Fruit fly (Drosophila melanogaster) whole organism, embryonic: ENCODE results near the gene Unc50.

Experiments used
- Awh ChIP-seq: fragments of 200-800 bp; sonication (Bioruptor generic); IDR thresholded peaks from 2 replicates; pipeline ENCODE4, ENCODE4 v1.3.6; 2022; ENCODE audit warnings: missing biosample characterization, missing genetic modification characterization
- Blimp-1 ChIP-seq: fragments of 200-800 bp; sonication (Bioruptor generic); optimal IDR thresholded peaks from 3 replicates; lab custom pipeline; 2018; ENCODE audit warnings: missing biosample characterization, missing genetic modification characterization, mild to moderate bottlenecking, moderate library complexity, missing genetic modification reagents
- Bteb2 ChIP-seq: fragments of 200-800 bp; sonication (Bioruptor generic); optimal IDR thresholded peaks from 2 replicates; lab custom pipeline; 2016; ENCODE audit warnings: missing biosample characterization, missing genetic modification characterization
- CG10209 ChIP-seq: fragments of 200-800 bp; sonication (Bioruptor generic); optimal IDR thresholded peaks from 3 replicates; lab custom pipeline; 2017; ENCODE audit warnings: missing biosample characterization, mild to moderate bottlenecking, missing genetic modification characterization, missing genetic modification reagents
- CG10959 ChIP-seq: fragments of 200-800 bp; sonication (Bioruptor generic); IDR thresholded peaks from 2 replicates; pipeline ENCODE4 v1.3.6; 2022; ENCODE audit warnings: missing biosample characterization, missing genetic modification characterization
- CG11085 ChIP-seq: fragments of 200-800 bp; sonication (Bioruptor generic); IDR thresholded peaks from 2 replicates; pipeline ENCODE4 v1.3.6; 2022; ENCODE audit warnings: missing biosample characterization, missing genetic modification characterization
- CG12219 ChIP-seq: fragments of 200-800 bp; sonication (Bioruptor generic); optimal IDR thresholded peaks from 3 replicates; lab custom pipeline; 2018; ENCODE audit warnings: missing biosample characterization, mild to moderate bottlenecking, missing genetic modification characterization
- CG12744 ChIP-seq: fragments of 200-800 bp; sonication (Bioruptor generic); optimal IDR thresholded peaks from 2 replicates; lab custom pipeline; 2016; ENCODE audit warnings: missing biosample characterization, missing genetic modification characterization
- CG14860 ChIP-seq: fragments of 200-800 bp; sonication (Bioruptor generic); IDR thresholded peaks from 3 replicates; pipeline ENCODE4 v1.3.6; 2022; ENCODE audit warnings: missing biosample characterization, missing genetic modification characterization; ENCODE audit not compliant: partially characterized antibody
- CG15479 ChIP-seq: fragments of 200-800 bp; sonication (Bioruptor generic); optimal IDR thresholded peaks from 3 replicates; lab custom pipeline; 2019; ENCODE audit warnings: missing biosample characterization, mild to moderate bottlenecking, missing genetic modification characterization, moderate library complexity
- CG17359 ChIP-seq: fragments of 200-800 bp; sonication (Bioruptor generic); optimal IDR thresholded peaks from 3 replicates; lab custom pipeline; 2018; ENCODE audit warnings: missing biosample characterization, mild to moderate bottlenecking, missing genetic modification characterization, moderate library complexity
- CG18262 ChIP-seq: fragments of 200-800 bp; optimal IDR thresholded peaks from 3 replicates; lab custom pipeline; 2019; ENCODE audit warnings: missing biosample characterization, mild to moderate bottlenecking, missing genetic modification characterization, moderate library complexity
- CG18476 ChIP-seq: fragments of 200-800 bp; sonication (Bioruptor generic); optimal IDR thresholded peaks from 2 replicates; lab custom pipeline; 2016; ENCODE audit warnings: missing biosample characterization, mild to moderate bottlenecking, missing genetic modification characterization
- CG2712 ChIP-seq: fragments of 200-800 bp; optimal IDR thresholded peaks from 3 replicates; lab custom pipeline; 2019; ENCODE audit warnings: missing biosample characterization, mild to moderate bottlenecking, missing genetic modification characterization, moderate library complexity
- CG2889 ChIP-seq: fragments of 200-800 bp; sonication (Bioruptor generic); IDR thresholded peaks from 3 replicates; pipeline ENCODE4 v1.3.6; 2022; ENCODE audit warnings: missing biosample characterization, missing genetic modification characterization
- CG3838 ChIP-seq: fragments of 200-800 bp; sonication (Bioruptor generic); optimal IDR thresholded peaks from 3 replicates; lab custom pipeline; 2016; ENCODE audit warnings: missing biosample characterization, missing genetic modification characterization
- CG4820 ChIP-seq: fragments of 200-800 bp; sonication (Bioruptor generic); optimal IDR thresholded peaks from 3 replicates; lab custom pipeline; 2016; ENCODE audit warnings: missing biosample characterization, missing genetic modification characterization
- CG6765 ChIP-seq: fragments of 200-800 bp; sonication (Bioruptor generic); optimal IDR thresholded peaks from 3 replicates; lab custom pipeline; 2017; ENCODE audit warnings: missing biosample characterization, mild to moderate bottlenecking, missing genetic modification characterization
- CG7271 ChIP-seq: fragments of 200-800 bp; sonication (Bioruptor generic); optimal IDR thresholded peaks from 2 replicates; lab custom pipeline; 2018; ENCODE audit warnings: missing biosample characterization, mild to moderate bottlenecking, missing genetic modification characterization, moderate library complexity
- CG8281 ChIP-seq: fragments of 200-800 bp; sonication (Bioruptor generic); optimal IDR thresholded peaks from 2 replicates; lab custom pipeline; 2018; ENCODE audit warnings: missing biosample characterization, mild to moderate bottlenecking, missing genetic modification characterization, moderate library complexity
- Dfd ChIP-seq, 2 experiments: fragments of >200 bp; optimal IDR thresholded peaks; 2 replicates each; lab custom pipeline; 2017; ENCODE audit warnings: missing biosample characterization in 2 of 2, missing genetic modification characterization in 2 of 2
- Dip2 ChIP-seq: fragments of 200-800 bp; sonication (Bioruptor generic); IDR thresholded peaks from 2 replicates; pipeline ENCODE4 v1.3.6; 2022; ENCODE audit warnings: missing biosample characterization, missing genetic modification characterization
- Ets97D ChIP-seq: fragments of 200-800 bp; sonication (Bioruptor generic); optimal IDR thresholded peaks from 3 replicates; lab custom pipeline; 2016; ENCODE audit warnings: missing biosample characterization, missing genetic modification characterization
- HLH54F ChIP-seq: fragments of 200-800 bp; sonication (Bioruptor generic); optimal IDR thresholded peaks from 3 replicates; lab custom pipeline; 2016; ENCODE audit warnings: missing biosample characterization, missing genetic modification characterization
- Hr39 ChIP-seq: fragments of >200 bp; optimal IDR thresholded peaks from 2 replicates; lab custom pipeline; 2017
- NC2α ChIP-seq: fragments of 200-800 bp; sonication (Bioruptor generic); optimal IDR thresholded peaks from 2 replicates; lab custom pipeline; 2016; ENCODE audit warnings: missing biosample characterization, missing genetic modification characterization
- Taf1 ChIP-seq: fragments of 200-800 bp; sonication (Bioruptor generic); IDR thresholded peaks from 2 replicates; pipeline ENCODE4 v1.3.6; 2022; ENCODE audit warnings: missing biosample characterization, missing genetic modification characterization
- Xbp1 ChIP-seq: fragments of 200-800 bp; sonication (Bioruptor generic); optimal IDR thresholded peaks from 3 replicates; lab custom pipeline; 2016; ENCODE audit warnings: missing biosample characterization, mild to moderate bottlenecking, missing genetic modification characterization
- abd-A ChIP-seq: fragments of 200-800 bp; sonication (Bioruptor generic); optimal IDR thresholded peaks from 3 replicates; lab custom pipeline; 2019; ENCODE audit warnings: missing biosample characterization, mild to moderate bottlenecking, missing genetic modification characterization, moderate library complexity
- al ChIP-seq: fragments of 200-800 bp; sonication (Bioruptor generic); IDR thresholded peaks from 2 replicates; pipeline ENCODE4 v1.3.6; 2022; ENCODE audit warnings: missing biosample characterization, missing genetic modification characterization
- amos ChIP-seq: fragments of 200-800 bp; sonication (Bioruptor generic); IDR thresholded peaks from 2 replicates; pipeline ENCODE4 v1.3.6; 2022; ENCODE audit warnings: missing biosample characterization, missing genetic modification characterization; ENCODE audit not compliant: partially characterized antibody
- ase ChIP-seq: fragments of 200-800 bp; sonication (Bioruptor generic); IDR thresholded peaks from 3 replicates; pipeline ENCODE4 v1.3.6; 2022; ENCODE audit warnings: missing biosample characterization, missing genetic modification characterization
- gt ChIP-seq: fragments of 200-800 bp; sonication (Bioruptor generic); IDR thresholded peaks from 2 replicates; pipeline ENCODE4 v1.3.6; 2022; ENCODE audit warnings: missing biosample characterization, missing genetic modification characterization
- ham ChIP-seq: fragments of 200-800 bp; sonication (Bioruptor generic); IDR thresholded peaks from 2 replicates; pipeline ENCODE4 v1.3.6; 2022; ENCODE audit warnings: missing biosample characterization, missing genetic modification characterization
- hkb ChIP-seq, 2 experiments: fragments of 200-800 bp in 1 of 2; fragments of >200 bp in 1 of 2; sonication (Bioruptor generic) in 1 of 2; IDR thresholded peaks in 1 of 2; optimal IDR thresholded peaks in 1 of 2; 2 replicates each; pipeline versions ENCODE4 v1.3.6 to Lab custom; 2017 to 2022; ENCODE audit warnings: missing biosample characterization in 1 of 2, missing genetic modification characterization in 1 of 2
- jing ChIP-seq: fragments of 200-800 bp; sonication (Bioruptor generic); optimal IDR thresholded peaks from 2 replicates; lab custom pipeline; 2018; ENCODE audit warnings: missing biosample characterization, mild to moderate bottlenecking, missing genetic modification characterization
- kni ChIP-seq: fragments of 200-800 bp; sonication (Bioruptor generic); optimal IDR thresholded peaks from 3 replicates; lab custom pipeline; 2017; ENCODE audit warnings: mild to moderate bottlenecking, missing biosample characterization, missing genetic modification reagents, missing genetic modification characterization
- lbe ChIP-seq: fragments of 200-800 bp; sonication (Bioruptor generic); optimal IDR thresholded peaks from 2 replicates; lab custom pipeline; 2016; ENCODE audit warnings: missing biosample characterization, mild to moderate bottlenecking, missing genetic modification characterization
- lov ChIP-seq, 2 experiments: fragments of 200-800 bp in 1 of 2; fragments of >200 bp in 1 of 2; sonication (Bioruptor generic) in 1 of 2; IDR thresholded peaks in 1 of 2; optimal IDR thresholded peaks in 1 of 2; 2 replicates in 1 of 2; 3 replicates in 1 of 2; pipeline versions ENCODE4 v1.3.6 to Lab custom; 2017 to 2022; ENCODE audit warnings: missing biosample characterization in 1 of 2, missing genetic modification characterization in 1 of 2
- mam ChIP-seq: fragments of 200-800 bp; sonication (Bioruptor generic); optimal IDR thresholded peaks from 3 replicates; lab custom pipeline; 2016; ENCODE audit warnings: missing biosample characterization, missing genetic modification characterization
- mirr ChIP-seq: fragments of 200-800 bp; sonication (Bioruptor generic); optimal IDR thresholded peaks from 3 replicates; lab custom pipeline; 2018; ENCODE audit warnings: missing biosample characterization, mild to moderate bottlenecking, missing genetic modification characterization
- onecut ChIP-seq: fragments of 200-800 bp; sonication (Bioruptor generic); IDR thresholded peaks from 2 replicates; pipeline ENCODE4 v1.3.6; 2022; ENCODE audit warnings: missing biosample characterization, missing genetic modification characterization
- pum ChIP-seq: fragments of 200-800 bp; sonication (Bioruptor generic); optimal IDR thresholded peaks from 2 replicates; lab custom pipeline; 2016; ENCODE audit warnings: missing biosample characterization, missing genetic modification characterization
- sens ChIP-seq: fragments of 200-800 bp; sonication (Bioruptor generic); peaks from one replicate; lab custom pipeline; 2016; ENCODE audit warnings: missing biosample characterization, missing genetic modification characterization
- sisA ChIP-seq: fragments of 200-800 bp; sonication (Bioruptor generic); IDR thresholded peaks from 2 replicates; pipeline ENCODE4 v1.3.6; 2022; ENCODE audit warnings: missing biosample characterization, missing genetic modification characterization
- sob ChIP-seq: fragments of 200-800 bp; sonication (Bioruptor generic); IDR thresholded peaks from 2 replicates; pipeline ENCODE4 v1.3.6; 2022; ENCODE audit warnings: missing biosample characterization, missing genetic modification characterization
- sqz ChIP-seq: fragments of 200-800 bp; sonication (Bioruptor generic); optimal IDR thresholded peaks from 3 replicates; lab custom pipeline; 2018; ENCODE audit warnings: missing biosample characterization, mild to moderate bottlenecking, missing genetic modification characterization
- tgo ChIP-seq: fragments of 200-800 bp; sonication (Bioruptor generic); IDR thresholded peaks from 3 replicates; pipeline ENCODE4 v1.3.6; 2022; ENCODE audit warnings: missing biosample characterization, missing genetic modification characterization
- tio ChIP-seq: fragments of 200-800 bp; sonication (Bioruptor generic); optimal IDR thresholded peaks from 2 replicates; lab custom pipeline; 2017; ENCODE audit warnings: missing biosample characterization, missing genetic modification characterization, inconsistent platforms
- vnd ChIP-seq: fragments of 200-800 bp; sonication (Bioruptor generic); IDR thresholded peaks from 3 replicates; pipeline ENCODE4 v1.3.6; 2022; ENCODE audit warnings: missing biosample characterization, missing genetic modification characterization; ENCODE audit not compliant: partially characterized antibody
- zfh1 ChIP-seq: fragments of 200-800 bp; sonication (Bioruptor generic); IDR thresholded peaks from 3 replicates; pipeline ENCODE4 v1.3.6; 2022; ENCODE audit warnings: missing biosample characterization, missing genetic modification characterization

Unc50 gene

dm6 chr3R:8650741-8651140 is 25.7 kb downstream of the Unc50 start, which contains the start of the genes Mkk4 and SLIRP2 (continued):
- TF ChIP-seq amos (GFP tag; lab: Robert Waterston, UW) (peak; percentile 92), tio (peak; percentile 99), abd-A (tag; lab: Kevin White, UChicago) (no peak), Ets97D (GFP tag; lab: Kevin White, UChicago) (peak; percentile 95), CG6765 (GFP tag; lab: Kevin White, UChicago) (peak; percentile 97), sisA (peak; percentile 99), CG18262 (tag; lab: Kevin White, UChicago) (peak; percentile 99), CG14860 (GFP tag; lab: Robert Waterston, UW) (peak; percentile 81), ham (peak; percentile 97), CG12219 (GFP tag; lab: Kevin White, UChicago) (peak; percentile 98), NC2α (peak; percentile 98), kni (GFP tag; lab: Kevin White, UChicago) (peak; percentile 93), pum (GFP tag; lab: Kevin White, UChicago) (peak; percentile 99), Blimp-1 (peak; percentile 97), Hr39 (lab: Kevin White, UChicago) (no peak), CG15479 (GFP tag; lab: Kevin White, UChicago) (peak; percentile 74), CG7271 (tag; lab: Kevin White, UChicago) (peak; percentile 97), Bteb2 (peak; percentile 99), lbe (GFP tag; lab: Kevin White, UChicago) (peak; percentile 98), tgo (GFP tag; lab: Robert Waterston, UW) (peak; percentile 99), CG4820 (peak; percentile 99), CG10209 (peak; percentile 99), onecut (GFP tag; lab: Robert Waterston, UW) (peak; percentile 97), vnd (GFP tag; lab: Robert Waterston, UW) (peak; percentile 85), mirr (GFP tag; lab: Kevin White, UChicago) (peak; percentile 97), ase (GFP tag; lab: Robert Waterston, UW) (peak; percentile 99), HLH54F (GFP tag; lab: Kevin White, UChicago) (peak; percentile 99), CG10959 (GFP tag; lab: Robert Waterston, UW) (peak; percentile 99), hkb (optimal IDR thresholded peaks at IDR 0.05; lab: Kevin White, UChicago) (peak; percentile 69), hkb (GFP tag; IDR thresholded peaks at IDR 0.05; lab: Robert Waterston, UW) (peak; percentile 99), CG11085 (peak; percentile 98), CG3838 (GFP tag; lab: Kevin White, UChicago) (peak; percentile 98), Dfd (GFP tag; optimal IDR thresholded peaks at IDR 0.05; lab: Kevin White, UChicago) (peak in 1 of 2 experiments; percentile 49), CG17359 (tag; lab: Kevin White, UChicago) (peak; percentile 99), mam (peak; percentile 99), sens (GFP tag; lab: Kevin White, UChicago) (peak; percentile 100), CG2889 (GFP tag; lab: Robert Waterston, UW) (peak; percentile 98), CG18476 (peak; percentile 99), lov (optimal IDR thresholded peaks at IDR 0.05; lab: Kevin White, UChicago) (no peak), lov (GFP tag; IDR thresholded peaks at IDR 0.05; lab: Robert Waterston, UW) (peak; percentile 99), gt (GFP tag; lab: Robert Waterston, UW) (peak; percentile 98), CG2712 (tag; lab: Kevin White, UChicago) (peak; percentile 99), Xbp1 (peak; percentile 100), sob (GFP tag; lab: Robert Waterston, UW) (peak; percentile 99), jing (GFP tag; lab: Kevin White, UChicago) (peak; percentile 98), CG12744 (GFP tag; lab: Kevin White, UChicago) (peak; percentile 99), zfh1 (GFP tag; lab: Robert Waterston, UW) (peak; percentile 99), sqz (GFP tag; lab: Kevin White, UChicago) (peak; percentile 96), Awh (peak; percentile 99), Taf1 (GFP tag; lab: Robert Waterston, UW) (peak; percentile 98), CG8281 (peak; percentile 93), Dip2 (GFP tag; lab: Robert Waterston, UW) (peak; percentile 78), al (GFP tag; lab: Robert Waterston, UW) (peak; percentile 98)
